Worm (Caenorhabditis elegans) whole organism, L2 larva: ENCODE measurements around the gene F22E12.1.
A peak's percentile ranks its signal among the peaks of the same experiment; 100 is the strongest.

Source experiments
- alr-1 ChIP-seq: fragments of 150-350 bp; optimal IDR thresholded peaks from 2 replicates; lab custom pipeline; 2014; ENCODE audit warnings: missing biosample characterization, missing genetic modification characterization
- aly-2 ChIP-seq: fragments of 150-350 bp; optimal IDR thresholded peaks from 2 replicates; lab custom pipeline; 2014; ENCODE audit warnings: missing biosample characterization, missing genetic modification characterization
- elt-1 ChIP-seq: fragments of 150-350 bp; optimal IDR thresholded peaks from 2 replicates; lab custom pipeline; 2014; ENCODE audit warnings: missing biosample characterization, missing genetic modification characterization
- fos-1 ChIP-seq: fragments of 150-350 bp; optimal IDR thresholded peaks from 2 replicates; lab custom pipeline; 2014; ENCODE audit warnings: missing biosample characterization, missing genetic modification characterization
- gmeb-1 ChIP-seq: fragments of 150-350 bp; optimal IDR thresholded peaks from 2 replicates; lab custom pipeline; 2014; ENCODE audit warnings: missing biosample characterization, missing genetic modification characterization
- lin-11 ChIP-seq: fragments of 150-350 bp; sonication (generic microtip); optimal IDR thresholded peaks from 2 replicates; lab custom pipeline; 2014; ENCODE audit warnings: missing biosample characterization, missing genetic modification characterization, inconsistent platforms, mixed read lengths
- mab-5 ChIP-seq: fragments of 150-350 bp; optimal IDR thresholded peaks from 2 replicates; lab custom pipeline; 2014; ENCODE audit warnings: missing biosample characterization, missing genetic modification characterization
- nhr-10 ChIP-seq: sonication (generic microtip); optimal IDR thresholded peaks from 2 replicates; lab custom pipeline; 2017; ENCODE audit warnings: missing biosample characterization, missing genetic modification characterization
- nhr-21 ChIP-seq: fragments of 150-350 bp; optimal IDR thresholded peaks from 2 replicates; lab custom pipeline; 2014; ENCODE audit warnings: missing biosample characterization, missing genetic modification characterization
- nhr-25 ChIP-seq: fragments of 150-350 bp; sonication (generic microtip); optimal IDR thresholded peaks from 3 replicates; lab custom pipeline; 2014; ENCODE audit warnings: missing biosample characterization, missing genetic modification characterization
- peb-1 ChIP-seq: fragments of 150-350 bp; optimal IDR thresholded peaks from 2 replicates; lab custom pipeline; 2014; ENCODE audit warnings: missing biosample characterization, missing genetic modification characterization
- sem-4 ChIP-seq: fragments of 150-350 bp; optimal IDR thresholded peaks from 2 replicates; lab custom pipeline; 2014; ENCODE audit warnings: missing biosample characterization, missing genetic modification reagents, missing genetic modification characterization
- sma-3 ChIP-seq: sonication (generic microtip); optimal IDR thresholded peaks from 2 replicates; lab custom pipeline; 2016; ENCODE audit warnings: missing genetic modification reagents, missing genetic modification characterization, missing compliant biosample characterization
- zag-1 ChIP-seq: fragments of 150-350 bp; optimal IDR thresholded peaks from 2 replicates; lab custom pipeline; 2014; ENCODE audit warnings: missing biosample characterization, missing genetic modification characterization

The F22E12.1 gene

ce11 chrV:10406313-10406712 is 50.8 kb downstream of the F22E12.1 start, which contains the start of gene F15H10.7:
F15H10.7 (minus strand) TSS chrV:10406413.
- TF ChIP-seq gmeb-1 (tag; lab: Kevin White, UChicago) (no peak), nhr-25 (tag; lab: Kevin White, UChicago) (no peak), zag-1 (tag; lab: Kevin White, UChicago) (no peak), nhr-10 (tag; lab: Kevin White, UChicago) (no peak), peb-1 (tag; lab: Kevin White, UChicago) (no peak), lin-11 (tag; lab: Kevin White, UChicago) (no peak), alr-1 (tag; lab: Kevin White, UChicago) (no peak), mab-5 (no peak), aly-2 (tag; lab: Kevin White, UChicago) (no peak), sem-4 (tag; lab: Kevin White, UChicago) (no peak), nhr-21 (no peak)

- peak; percentile 29 for TF ChIP-seq fos-1 (tag; lab: Kevin White, UChicago)
- no peak for TF ChIP-seq sma-3 (GFP tag; lab: Kevin White, UChicago)
- no peak for TF ChIP-seq elt-1
Observed at ce11 chrV:10404701-10405100, 52.4 kb downstream of the F22E12.1 start.
